Fruit fly (Drosophila melanogaster): Measurements from ENCODE around the gene CG3769.

The CG3769 gene

DNA sequence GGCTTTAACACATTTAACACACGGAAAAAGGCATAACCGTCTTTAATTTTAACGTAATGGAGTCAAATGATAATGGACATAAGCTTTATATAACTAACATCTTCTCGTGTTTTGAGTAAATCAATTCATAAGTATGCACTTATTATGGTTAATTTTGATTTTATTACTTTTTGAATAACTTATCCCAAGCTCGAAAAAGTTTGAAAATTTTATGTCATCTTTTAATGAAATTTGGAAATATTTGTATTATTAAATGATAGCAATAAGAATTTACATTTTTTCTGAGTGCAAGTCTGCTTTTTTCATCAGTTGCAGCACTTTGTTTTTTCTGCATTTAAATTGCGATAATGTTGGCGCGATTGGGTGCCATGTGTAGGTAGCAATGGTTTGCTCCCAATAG is 12.6 kb downstream of the CG3769 start (continued):
- TF ChIP-seq Hsf (GFP tag; optimal IDR thresholded peaks at IDR 0.05) (no peak), Awh (GFP tag; IDR thresholded peaks at IDR 0.05) (no peak), slou (GFP tag; optimal IDR thresholded peaks at IDR 0.05) (no peak), CG11504 (tag; optimal IDR thresholded peaks at IDR 0.05) (peak; percentile 44), CG10654 (GFP tag; optimal IDR thresholded peaks at IDR 0.05) (no peak), CG32772 (GFP tag; IDR thresholded peaks at IDR 0.05) (no peak), mirr (GFP tag; optimal IDR thresholded peaks at IDR 0.05) (no peak), trh (GFP tag; optimal IDR thresholded peaks at IDR 0.05) (no peak), Oli (tag; optimal IDR thresholded peaks at IDR 0.05) (peak; percentile 33), CG18262 (tag; optimal IDR thresholded peaks at IDR 0.05) (peak; percentile 10), da (GFP tag; optimal IDR thresholded peaks at IDR 0.05) (no peak), CG9609 (GFP tag; optimal IDR thresholded peaks at IDR 0.05) (no peak), CG13296 (GFP tag; optimal IDR thresholded peaks at IDR 0.05) (no peak), bowl (GFP tag; IDR thresholded peaks at IDR 0.05) (no peak), B-H1 (GFP tag; IDR thresholded peaks at IDR 0.05) (no peak), psq (GFP tag; optimal IDR thresholded peaks at IDR 0.05) (no peak), CG9727 (GFP tag; optimal IDR thresholded peaks at IDR 0.05) (peak; percentile 3), CkIIα-i1 (GFP tag; IDR thresholded peaks at IDR 0.05) (no peak), CG17802 (tag; optimal IDR thresholded peaks at IDR 0.05) (no peak), tin (GFP tag; optimal IDR thresholded peaks at IDR 0.05) (no peak), CG31441 (GFP tag; IDR thresholded peaks at IDR 0.05) (0 out of 2 replicates have a peak, but pooled peaks have one; percentile 16), sens (GFP tag) (no peak), CG3847 (GFP tag; IDR thresholded peaks at IDR 0.05) (no peak), p53 (GFP tag; optimal IDR thresholded peaks at IDR 0.05) (no peak), row (GFP tag; IDR thresholded peaks at IDR 0.05) (0 out of 3 replicates have a peak, but pooled peaks have one; percentile 24), Hr3 (GFP tag; optimal IDR thresholded peaks at IDR 0.05) (no peak), hkb (optimal IDR thresholded peaks at IDR 0.05) (no peak), hkb (GFP tag; IDR thresholded peaks at IDR 0.05) (0 out of 2 replicates have a peak, but pooled peaks have one; percentile 14), CG4617 (GFP tag; optimal IDR thresholded peaks at IDR 0.05; ENCODE audit: borderline replicate concordance) (no peak), CG18476 (GFP tag; optimal IDR thresholded peaks at IDR 0.05) (no peak), bcd (GFP tag; optimal IDR thresholded peaks at IDR 0.05) (no peak), slp2 (GFP tag; optimal IDR thresholded peaks at IDR 0.05) (no peak), bsh (GFP tag; optimal IDR thresholded peaks at IDR 0.05) (peak in 1 of 2 experiments; percentile 45), CG2712 (tag; optimal IDR thresholded peaks at IDR 0.05) (peak; percentile 21), CG3065 (GFP tag; optimal IDR thresholded peaks at IDR 0.05) (no peak), CG34224 (GFP tag; IDR thresholded peaks at IDR 0.05; ENCODE audit: partially characterized antibody) (no peak), CG4328 (GFP tag; optimal IDR thresholded peaks at IDR 0.05) (no peak), Neu2 (GFP tag; optimal IDR thresholded peaks at IDR 0.05; ENCODE audit: borderline replicate concordance) (no peak), CG7928 (GFP tag; optimal IDR thresholded peaks at IDR 0.05) (no peak), Scr (GFP tag; IDR thresholded peaks at IDR 0.05; ENCODE audit: partially characterized antibody) (no peak), CG7839 (tag; optimal IDR thresholded peaks at IDR 0.05) (no peak), oc (tag; optimal IDR thresholded peaks at IDR 0.05) (no peak), CG13624 (GFP tag; optimal IDR thresholded peaks at IDR 0.05) (no peak), Xrp1 (GFP tag; IDR thresholded peaks at IDR 0.05) (peak; percentile 10; the same call in 1 of the 2 replicates), luna (GFP tag; optimal IDR thresholded peaks at IDR 0.05) (no peak), CG17829 (tag; optimal IDR thresholded peaks at IDR 0.05) (no peak), zf30C (GFP tag; optimal IDR thresholded peaks at IDR 0.05) (no peak), Atf-2 (GFP tag; optimal IDR thresholded peaks at IDR 0.05) (no peak), corto (GFP tag; optimal IDR thresholded peaks at IDR 0.05) (no peak), pita (GFP tag; optimal IDR thresholded peaks at IDR 0.05) (no peak), peb (GFP tag; IDR thresholded peaks at IDR 0.05) (no peak), pfk (GFP tag; optimal IDR thresholded peaks at IDR 0.05) (no peak)
